Fruit fly (Drosophila melanogaster) whole organism, wandering third instar larva: ENCODE data around the gene Hsp70Ba.

Source experiments
- CG32264 ChIP-seq: fragments of 200-800 bp; sonication (Bioruptor generic); optimal IDR thresholded peaks from 2 replicates; lab custom pipeline; 2016; ENCODE audit warnings: missing biosample characterization, missing genetic modification characterization
- CG9705 ChIP-seq: fragments of 200-800 bp; sonication (Bioruptor generic); optimal IDR thresholded peaks from 2 replicates; lab custom pipeline; 2018; ENCODE audit warnings: missing biosample characterization, mild to moderate bottlenecking, missing genetic modification characterization
- Dfd ChIP-seq: fragments of >200 bp; optimal IDR thresholded peaks from 2 replicates; lab custom pipeline; 2017; ENCODE audit warnings: missing biosample characterization, missing genetic modification characterization
- Dif ChIP-seq: fragments of 200-275, 200-300 bp; sonication (Bioruptor generic); optimal IDR thresholded peaks from 2 replicates; lab custom pipeline; 2018; ENCODE audit warnings: missing biosample characterization, missing genetic modification characterization; ENCODE audit not compliant: partially characterized antibody
- GATAd ChIP-seq: sonication (Bioruptor generic); optimal IDR thresholded peaks from 2 replicates; lab custom pipeline; 2016; ENCODE audit warnings: missing biosample characterization, missing genetic modification characterization
- HLH106 ChIP-seq: fragments of 200-800 bp; optimal IDR thresholded peaks from 3 replicates; lab custom pipeline; 2019; ENCODE audit warnings: missing biosample characterization, mild to moderate bottlenecking, missing genetic modification characterization, moderate library complexity
- Hnf4 ChIP-seq: fragments of 200-800 bp; sonication (Bioruptor generic); optimal IDR thresholded peaks from 2 replicates; lab custom pipeline; 2016; ENCODE audit warnings: missing biosample characterization, mild to moderate bottlenecking, missing genetic modification characterization
- Hr78 ChIP-seq: fragments of >200 bp; optimal IDR thresholded peaks from 2 replicates; lab custom pipeline; 2017; ENCODE audit warnings: missing biosample characterization, missing genetic modification characterization
- Hr83 ChIP-seq: fragments of 200-300 bp; sonication (Bioruptor generic); optimal IDR thresholded peaks from 2 replicates; lab custom pipeline; 2016; ENCODE audit warnings: missing biosample characterization, mild to moderate bottlenecking, missing genetic modification characterization, moderate library complexity; ENCODE audit not compliant: poor library complexity, severe bottlenecking
- Mio ChIP-seq: sonication (Bioruptor generic); optimal IDR thresholded peaks from 2 replicates; lab custom pipeline; 2016; ENCODE audit warnings: missing biosample characterization, missing genetic modification characterization
- Myc ChIP-seq: fragments of >200 bp; optimal IDR thresholded peaks from 2 replicates; lab custom pipeline; 2017
- N ChIP-seq: fragments of >200 bp; optimal IDR thresholded peaks from 2 replicates; lab custom pipeline; 2018; ENCODE audit warnings: missing biosample characterization, missing external identifiers, missing genetic modification characterization
- OdsH ChIP-seq: fragments of 200-800 bp; sonication (Bioruptor generic); optimal IDR thresholded peaks from 2 replicates; lab custom pipeline; 2016; ENCODE audit warnings: missing biosample characterization, mild to moderate bottlenecking, missing genetic modification characterization
- Rel ChIP-seq, 2 experiments: fragments of 200-800 bp; sonication (Bioruptor generic) in 1 of 2; optimal IDR thresholded peaks; 2 replicates in 1 of 2; 3 replicates in 1 of 2; lab custom pipeline; 2016 to 2019; ENCODE audit warnings: mild to moderate bottlenecking in 2 of 2, missing biosample characterization in 2 of 2, missing genetic modification characterization in 2 of 2, moderate library complexity in 1 of 2
- Sp1 ChIP-seq: fragments of 200-800 bp; sonication (Bioruptor generic); optimal IDR thresholded peaks from 3 replicates; lab custom pipeline; 2019; ENCODE audit warnings: missing biosample characterization, mild to moderate bottlenecking, missing genetic modification characterization, moderate library complexity
- Vsx2 ChIP-seq: fragments of 200-300, 225-300 bp; sonication (Bioruptor generic); optimal IDR thresholded peaks from 2 replicates; lab custom pipeline; 2018; ENCODE audit warnings: missing biosample characterization, missing genetic modification characterization; ENCODE audit not compliant: partially characterized antibody
- br ChIP-seq: fragments of 200-800 bp; sonication (Bioruptor generic); optimal IDR thresholded peaks from 2 replicates; lab custom pipeline; 2016; ENCODE audit warnings: missing biosample characterization, missing genetic modification characterization
- brk ChIP-seq: fragments of 200-800 bp; sonication (Bioruptor generic); optimal IDR thresholded peaks from 2 replicates; lab custom pipeline; 2016; ENCODE audit warnings: missing biosample characterization, mild to moderate bottlenecking, missing genetic modification characterization
- dl ChIP-seq, 2 experiments: fragments of 175-275, 200-275 bp in 1 of 2; fragments of 200-275 bp in 1 of 2; sonication (Bioruptor generic); optimal IDR thresholded peaks; lab custom pipeline; 2018; ENCODE audit warnings: mild to moderate bottlenecking in 2 of 2, missing biosample characterization in 2 of 2, missing genetic modification characterization in 2 of 2, moderate library complexity in 2 of 2; ENCODE audit not compliant: partially characterized antibody in 2 of 2, insufficient read depth in 1 of 2
- dmrt93B ChIP-seq: fragments of 200-800 bp; sonication (Bioruptor generic); optimal IDR thresholded peaks from 2 replicates; lab custom pipeline; 2018; ENCODE audit warnings: missing biosample characterization, mild to moderate bottlenecking, missing genetic modification characterization
- dsf ChIP-seq: sonication (Bioruptor generic); optimal IDR thresholded peaks from 2 replicates; lab custom pipeline; 2016; ENCODE audit warnings: missing biosample characterization, missing genetic modification characterization, borderline replicate concordance
- foxo ChIP-seq, 2 experiments: fragments of 200-800 bp; sonication (Bioruptor generic); optimal IDR thresholded peaks; 2 replicates in 1 of 2; 3 replicates in 1 of 2; lab custom pipeline; 2016 to 2017; ENCODE audit warnings: missing biosample characterization in 2 of 2, missing genetic modification characterization in 2 of 2
- h ChIP-seq: fragments of 200-800 bp; sonication (Bioruptor generic); optimal IDR thresholded peaks from 3 replicates; lab custom pipeline; 2016; ENCODE audit warnings: missing biosample characterization, mild to moderate bottlenecking, missing genetic modification characterization
- jim ChIP-seq: fragments of 175-275, 200-325 bp; sonication (Bioruptor generic); optimal IDR thresholded peaks from 2 replicates; lab custom pipeline; 2016; ENCODE audit warnings: missing biosample characterization, mild to moderate bottlenecking, missing genetic modification characterization
- lola ChIP-seq: fragments of >200 bp; optimal IDR thresholded peaks from 2 replicates; lab custom pipeline; 2017; ENCODE audit warnings: missing biosample characterization, missing genetic modification characterization
- pan ChIP-seq: fragments of >200 bp; optimal IDR thresholded peaks from 2 replicates; lab custom pipeline; 2017
- psq ChIP-seq: fragments of 200-800 bp; sonication (Bioruptor generic); optimal IDR thresholded peaks from 3 replicates; lab custom pipeline; 2017; ENCODE audit warnings: missing biosample characterization, mild to moderate bottlenecking, missing genetic modification characterization, moderate library complexity
- rgr ChIP-seq: fragments of 200-800 bp; sonication (Bioruptor generic); optimal IDR thresholded peaks from 3 replicates; lab custom pipeline; 2016; ENCODE audit warnings: missing biosample characterization, mild to moderate bottlenecking, missing genetic modification characterization
- sage ChIP-seq: fragments of 200-800 bp; sonication (Bioruptor generic); optimal IDR thresholded peaks from 2 replicates; lab custom pipeline; 2016; ENCODE audit warnings: missing biosample characterization, mild to moderate bottlenecking, missing genetic modification characterization
- sv ChIP-seq: fragments of 200-800 bp; sonication (Bioruptor generic); optimal IDR thresholded peaks from 3 replicates; lab custom pipeline; 2016; ENCODE audit warnings: missing biosample characterization, missing genetic modification characterization
- tai ChIP-seq: sonication (Bioruptor generic); optimal IDR thresholded peaks from 2 replicates; lab custom pipeline; 2016; ENCODE audit warnings: missing biosample characterization, missing genetic modification characterization
- usp ChIP-seq: fragments of >200 bp; optimal IDR thresholded peaks from 2 replicates; lab custom pipeline; 2017; ENCODE audit warnings: missing biosample characterization, missing genetic modification characterization
- woc ChIP-seq: sonication (Bioruptor generic); optimal IDR thresholded peaks from 2 replicates; lab custom pipeline; 2016; ENCODE audit warnings: missing biosample characterization, mild to moderate bottlenecking, missing genetic modification characterization

The Hsp70Ba gene

DNA sequence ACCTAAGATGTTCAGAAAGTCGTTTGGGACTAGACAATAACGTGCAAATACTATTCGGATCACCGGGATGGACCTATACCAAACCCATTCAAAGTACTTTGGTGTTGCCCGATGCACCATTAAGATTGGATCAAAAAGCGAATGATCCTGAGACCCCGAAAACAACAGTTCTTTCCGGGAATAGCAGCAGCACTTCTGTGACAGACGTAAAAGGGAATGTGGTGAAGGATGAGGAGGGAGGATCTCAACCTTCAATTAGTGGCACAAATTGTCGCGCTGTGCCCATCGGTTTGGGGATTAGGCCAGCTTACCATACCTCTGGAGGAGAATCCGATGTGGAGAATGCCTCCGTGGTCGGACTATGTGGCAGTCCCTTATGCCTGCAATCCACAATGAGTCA is 19.2 kb downstream of the Hsp70Ba start:
- TF ChIP-seq rgr (GFP tag; lab: Kevin White, UChicago) (no peak), dmrt93B (no peak), HLH106 (tag; lab: Kevin White, UChicago) (no peak), CG32264 (no peak), sv (GFP tag; lab: Kevin White, UChicago) (no peak), Hnf4 (GFP tag; lab: Kevin White, UChicago) (no peak), tai (GFP tag; lab: Kevin White, UChicago) (no peak), Vsx2 (GFP tag; lab: Kevin White, UChicago) (no peak), OdsH (GFP tag; lab: Kevin White, UChicago) (no peak), GATAd (no peak), brk (no peak), dl (GFP tag; optimal IDR thresholded peaks at IDR 0.05; lab: Kevin White, UChicago; ENCODE audit: insufficient read depth in 1 of 2, partially characterized antibody in 2 of 2) (no peak), Dfd (no peak), Hr78 (GFP tag; lab: Kevin White, UChicago) (no peak), h (no peak), jim (GFP tag; lab: Kevin White, UChicago) (no peak), N (GFP tag; lab: Kevin White, UChicago) (no peak)

DNA sequence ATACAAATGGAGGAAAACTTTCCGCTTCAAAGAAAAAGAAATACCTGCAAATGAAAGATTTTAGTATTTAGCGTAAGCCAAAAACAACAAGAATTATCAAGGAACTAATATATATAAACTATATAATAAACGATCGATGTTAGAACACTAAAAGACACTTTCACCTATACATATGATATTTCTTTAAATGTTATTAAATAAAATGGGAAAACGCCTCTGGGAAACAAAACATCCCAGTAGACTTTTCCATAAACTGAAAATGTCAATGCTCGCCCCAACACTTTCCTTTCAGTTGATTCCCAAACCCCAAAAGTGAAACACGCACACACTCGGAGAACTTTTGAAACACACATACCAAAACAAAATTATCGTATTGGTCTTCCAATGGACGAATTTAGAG is 20.2 kb downstream of the Hsp70Ba start, which contains the start of gene vrs:
TSS of gene vrs (plus strand) at position 301 of the 400 bp plus-strand sequence.
- no peak for TF ChIP-seq Hr78 (GFP tag; lab: Kevin White, UChicago)
- no peak for TF ChIP-seq Hnf4 (GFP tag; lab: Kevin White, UChicago)
- no peak for TF ChIP-seq Myc (lab: Kevin White, UChicago)
- no peak for TF ChIP-seq brk
- no peak for TF ChIP-seq CG9705
- no peak for TF ChIP-seq jim (GFP tag; lab: Kevin White, UChicago)
- no peak for TF ChIP-seq Dif (GFP tag; lab: Kevin White, UChicago)
- no peak for TF ChIP-seq foxo (GFP tag; optimal IDR thresholded peaks at IDR 0.05; lab: Kevin White, UChicago)
- TF ChIP-seq psq (GFP tag; lab: Kevin White, UChicago) = no peak
- TF ChIP-seq sv (GFP tag; lab: Kevin White, UChicago) = no peak
- TF ChIP-seq, all 38 proteins: peak for 0

dm6 chr3R:12445468-12445867 is 22.1 kb downstream of the Hsp70Ba start:
- peak; percentile 43 for TF ChIP-seq h
- TF ChIP-seq usp (GFP tag; lab: Kevin White, UChicago) = no peak
- TF ChIP-seq Dif (GFP tag; lab: Kevin White, UChicago) = no peak
- no peak for TF ChIP-seq Rel (GFP tag; optimal IDR thresholded peaks at IDR 0.05; lab: Kevin White, UChicago)
- TF ChIP-seq Rel (tag; optimal IDR thresholded peaks at IDR 0.05; lab: Kevin White, UChicago) = peak; percentile 14
- TF ChIP-seq, all 38 proteins: peak for 2

- no peak for TF ChIP-seq Mio
- TF ChIP-seq sv (GFP tag; lab: Kevin White, UChicago) = no peak
- TF ChIP-seq N (GFP tag; lab: Kevin White, UChicago) = no peak
- no peak for TF ChIP-seq dsf
- peak; percentile 20 for TF ChIP-seq Hr83 (GFP tag; lab: Kevin White, UChicago)
- no peak for TF ChIP-seq Rel (GFP tag; optimal IDR thresholded peaks at IDR 0.05; lab: Kevin White, UChicago)
- TF ChIP-seq Rel (tag; optimal IDR thresholded peaks at IDR 0.05; lab: Kevin White, UChicago) = peak; percentile 12
- TF ChIP-seq lola (GFP tag; lab: Kevin White, UChicago) = peak; percentile 58
Measured at dm6 chr3R:12443769-12444168, 23.8 kb downstream of the Hsp70Ba start.

DNA sequence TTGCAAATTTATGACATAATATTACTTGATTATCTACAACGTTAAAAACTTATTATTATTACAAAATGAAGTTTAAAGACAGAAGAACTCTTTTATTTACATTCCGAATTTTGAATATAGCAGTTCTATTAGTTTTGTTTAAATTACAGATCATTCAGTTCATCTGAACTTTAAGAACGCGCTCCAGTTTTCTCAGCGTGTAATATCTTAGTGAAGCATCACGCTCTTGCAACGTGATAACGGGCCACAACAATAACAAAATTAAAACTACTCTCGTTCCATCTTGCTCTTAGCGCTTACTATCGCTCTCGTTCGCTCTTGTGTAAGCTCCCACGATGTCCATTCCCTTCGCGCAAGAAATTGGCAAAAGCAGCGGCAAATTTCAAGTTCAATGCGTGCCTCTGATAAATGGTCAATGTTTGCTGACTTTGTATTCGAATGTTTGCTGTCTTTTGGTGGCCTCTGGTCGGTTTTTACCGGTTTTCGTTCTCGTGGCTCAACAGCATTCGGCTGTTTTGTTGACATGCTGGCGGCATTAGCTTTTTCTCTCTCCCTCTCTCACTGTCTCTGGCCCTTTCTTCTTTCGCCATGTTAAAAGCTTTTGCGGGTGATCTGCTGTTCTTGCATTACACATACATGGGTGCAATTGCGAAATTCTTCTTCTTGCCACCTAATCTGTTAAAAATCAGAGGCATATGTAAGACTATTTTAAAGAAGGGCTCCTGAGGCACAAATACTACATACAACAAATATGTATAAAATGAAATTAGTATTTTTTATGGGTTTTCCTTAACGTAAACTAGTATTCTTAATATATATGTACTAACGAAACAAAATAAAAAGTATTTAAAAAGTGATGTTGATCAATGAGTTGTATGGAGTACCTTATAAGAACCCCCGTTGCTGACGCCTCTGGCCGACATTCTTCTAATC is 24.7 kb downstream of the Hsp70Ba start:
- peak; percentile 82 for TF ChIP-seq rgr (GFP tag; lab: Kevin White, UChicago)
- TF ChIP-seq CG32264 = no peak
- no peak for TF ChIP-seq GATAd
- TF ChIP-seq foxo (GFP tag; optimal IDR thresholded peaks at IDR 0.05; lab: Kevin White, UChicago) = peak in 1 of 2 experiments; percentile 82
- TF ChIP-seq brk = peak; percentile 78
- peak; percentile 38 for TF ChIP-seq Hnf4 (GFP tag; lab: Kevin White, UChicago)
- peak; percentile 44 for TF ChIP-seq dmrt93B
- no peak for TF ChIP-seq pan
- no peak for TF ChIP-seq Myc (lab: Kevin White, UChicago)
- peak; percentile 51 for TF ChIP-seq tai (GFP tag; lab: Kevin White, UChicago)
- TF ChIP-seq HLH106 (tag; lab: Kevin White, UChicago) = peak; percentile 79
- TF ChIP-seq Hr78 (GFP tag; lab: Kevin White, UChicago) = no peak
- peak; percentile 83 for TF ChIP-seq OdsH (GFP tag; lab: Kevin White, UChicago)
- peak; percentile 28 for TF ChIP-seq dsf
- no peak for TF ChIP-seq sv (GFP tag; lab: Kevin White, UChicago)
- TF ChIP-seq Dfd = no peak
- TF ChIP-seq usp (GFP tag; lab: Kevin White, UChicago) = no peak
- no peak for TF ChIP-seq jim (GFP tag; lab: Kevin White, UChicago)
- no peak for TF ChIP-seq sage (GFP tag; lab: Kevin White, UChicago)
- TF ChIP-seq dl (GFP tag; optimal IDR thresholded peaks at IDR 0.05; lab: Kevin White, UChicago; ENCODE audit: insufficient read depth in 1 of 2, partially characterized antibody in 2 of 2) = no peak
- TF ChIP-seq Mio = no peak
- peak; percentile 37 for TF ChIP-seq woc (GFP tag; lab: Kevin White, UChicago)
- TF ChIP-seq N (GFP tag; lab: Kevin White, UChicago) = no peak
- TF ChIP-seq Hr83 (GFP tag; lab: Kevin White, UChicago) = peak; percentile 56
- peak; percentile 84 for TF ChIP-seq Sp1 (GFP tag; lab: Kevin White, UChicago)
- TF ChIP-seq Rel (GFP tag; optimal IDR thresholded peaks at IDR 0.05; lab: Kevin White, UChicago) = no peak
- TF ChIP-seq Rel (tag; optimal IDR thresholded peaks at IDR 0.05; lab: Kevin White, UChicago) = no peak
- TF ChIP-seq br (GFP tag; lab: Kevin White, UChicago) = peak; percentile 64
- TF ChIP-seq Dif (GFP tag; lab: Kevin White, UChicago) = peak; percentile 11
